Fruit fly (Drosophila melanogaster): ENCODE measurements around the gene CG8945.
A peak's percentile ranks its signal among the peaks of the same experiment; 100 is the strongest.

The CG8945 gene

dm6 chrX:17077290-17078138 lies 10.0 kb downstream of the CG8945 start, which contains the start of gene wcy (continued):
- no peak for TF ChIP-seq PHDP (tag; optimal IDR thresholded peaks at IDR 0.05)
- peak; percentile 11 for TF ChIP-seq Chrac-16 (GFP tag; optimal IDR thresholded peaks at IDR 0.05)
- no peak for TF ChIP-seq nerfin-2 (GFP tag; IDR thresholded peaks at IDR 0.05; ENCODE audit: partially characterized antibody)
- no peak for TF ChIP-seq CG33557 (GFP tag; optimal IDR thresholded peaks at IDR 0.05)
- TF ChIP-seq sens (GFP tag), result peak; percentile 45
- peak; percentile 92 for TF ChIP-seq Med (GFP tag)
- peak; percentile 53 for TF ChIP-seq MESR4 (GFP tag; optimal IDR thresholded peaks at IDR 0.05)
- TF ChIP-seq CHES-1-like (GFP tag; optimal IDR thresholded peaks at IDR 0.05), result peak; percentile 1
- TF ChIP-seq Bgb (GFP tag; IDR thresholded peaks at IDR 0.05; ENCODE audit: partially characterized antibody), result peak; percentile 60
- TF ChIP-seq stwl (tag; optimal IDR thresholded peaks at IDR 0.05), result peak; percentile 58
- TF ChIP-seq CG4730 (GFP tag; IDR thresholded peaks at IDR 0.05), result no peak
- no peak for TF ChIP-seq wor (GFP tag; IDR thresholded peaks at IDR 0.05)
- peak; percentile 68 for TF ChIP-seq row (GFP tag; IDR thresholded peaks at IDR 0.05)
- no peak for TF ChIP-seq CG2202 (tag; optimal IDR thresholded peaks at IDR 0.05)
- TF ChIP-seq tll (GFP tag; optimal IDR thresholded peaks at IDR 0.05), result no peak
- 0 out of 2 replicates have a peak, but pooled peaks have one; percentile 10 for TF ChIP-seq H2.0 (GFP tag; IDR thresholded peaks at IDR 0.05)
- peak; percentile 97 for TF ChIP-seq CG10321 (GFP tag; IDR thresholded peaks at IDR 0.05)
- TF ChIP-seq Antp (GFP tag; optimal IDR thresholded peaks at IDR 0.05), result peak; percentile 21
- peak; percentile 51 for TF ChIP-seq Dp (GFP tag; optimal IDR thresholded peaks at IDR 0.05)
- no peak for TF ChIP-seq usp (GFP tag; optimal IDR thresholded peaks at IDR 0.05)
- no peak for TF ChIP-seq Atf6 (GFP tag; IDR thresholded peaks at IDR 0.05)
- TF ChIP-seq CG2120 (GFP tag; optimal IDR thresholded peaks at IDR 0.05), result peak; percentile 5
- TF ChIP-seq HLH4C (GFP tag; IDR thresholded peaks at IDR 0.05; ENCODE audit: partially characterized antibody), result 0 out of 3 replicates have a peak, but pooled peaks have one; percentile 27
- TF ChIP-seq bigmax (GFP tag; optimal IDR thresholded peaks at IDR 0.05), result peak; percentile 36
- peak; percentile 25; the same call in 1 of the 2 replicates for TF ChIP-seq onecut (GFP tag; IDR thresholded peaks at IDR 0.05)
- TF ChIP-seq mam (GFP tag; optimal IDR thresholded peaks at IDR 0.05), result peak; percentile 26
- TF ChIP-seq Eip74EF (GFP tag; optimal IDR thresholded peaks at IDR 0.05), result peak in 1 of 2 experiments; percentile 62
- no peak for TF ChIP-seq CG30431 (GFP tag; optimal IDR thresholded peaks at IDR 0.05)
- no peak for TF ChIP-seq CG6854 (GFP tag; optimal IDR thresholded peaks at IDR 0.05)
- TF ChIP-seq Gsc (GFP tag; IDR thresholded peaks at IDR 0.05), result no peak
- peak; percentile 45; the same call in 1 of the 2 replicates for TF ChIP-seq MBD-R2 (GFP tag; IDR thresholded peaks at IDR 0.05)
- TF ChIP-seq CG18011 (GFP tag; optimal IDR thresholded peaks at IDR 0.05), result no peak
- TF ChIP-seq B-H2 (GFP tag; optimal IDR thresholded peaks at IDR 0.05), result no peak
- TF ChIP-seq Ets97D (GFP tag; optimal IDR thresholded peaks at IDR 0.05), result peak; percentile 76
- TF ChIP-seq CG14014 (GFP tag; IDR thresholded peaks at IDR 0.05), result no peak
- no peak for TF ChIP-seq mld (GFP tag; IDR thresholded peaks at IDR 0.05; ENCODE audit: partially characterized antibody)
- no peak for TF ChIP-seq pb (GFP tag; optimal IDR thresholded peaks at IDR 0.05)
- TF ChIP-seq vvl (GFP tag; IDR thresholded peaks at IDR 0.05), result no peak
- TF ChIP-seq CG2712 (tag; optimal IDR thresholded peaks at IDR 0.05), result peak; percentile 37
- TF ChIP-seq hkb (optimal IDR thresholded peaks at IDR 0.05), result no peak
- no peak; the same call in 1 of the 2 replicates for TF ChIP-seq hkb (GFP tag; IDR thresholded peaks at IDR 0.05)
- TF ChIP-seq CG9437 (GFP tag; optimal IDR thresholded peaks at IDR 0.05), result no peak
- no peak for TF ChIP-seq CG15269 (tag; optimal IDR thresholded peaks at IDR 0.05)
- peak; percentile 97 for TF ChIP-seq CG1832 (GFP tag; optimal IDR thresholded peaks at IDR 0.05)
- peak; percentile 38 for TF ChIP-seq phol (tag; optimal IDR thresholded peaks at IDR 0.05)
- TF ChIP-seq CG32772 (GFP tag; IDR thresholded peaks at IDR 0.05), result peak; percentile 42; the same call in 1 of the 2 replicates
- peak; percentile 31 for TF ChIP-seq ftz-f1 (GFP tag; optimal IDR thresholded peaks at IDR 0.05)
- TF ChIP-seq Rx (GFP tag; IDR thresholded peaks at IDR 0.05), result no peak
- TF ChIP-seq CG5180 (GFP tag; optimal IDR thresholded peaks at IDR 0.05), result no peak
